Worm (Caenorhabditis elegans) whole organism, L4/young adult: ENCODE data around the gene ptr-5.

Source experiments
- W03F9.2 ChIP-seq: fragments of 150-350 bp; optimal IDR thresholded peaks from 2 replicates; lab custom pipeline; 2014; ENCODE audit warnings: missing biosample characterization, missing genetic modification characterization
- dao-5 ChIP-seq: sonication (generic microtip); optimal IDR thresholded peaks from 2 replicates; lab custom pipeline; 2016; ENCODE audit warnings: missing genotype, missing genetic modification characterization, moderate library complexity, missing compliant biosample characterization
- him-1 ChIP-seq: sonication (generic microtip); optimal IDR thresholded peaks from 2 replicates; lab custom pipeline; 2016; ENCODE audit warnings: missing genotype, missing genetic modification reagents, missing genetic modification characterization, missing compliant biosample characterization

Gene ptr-5

DNA sequence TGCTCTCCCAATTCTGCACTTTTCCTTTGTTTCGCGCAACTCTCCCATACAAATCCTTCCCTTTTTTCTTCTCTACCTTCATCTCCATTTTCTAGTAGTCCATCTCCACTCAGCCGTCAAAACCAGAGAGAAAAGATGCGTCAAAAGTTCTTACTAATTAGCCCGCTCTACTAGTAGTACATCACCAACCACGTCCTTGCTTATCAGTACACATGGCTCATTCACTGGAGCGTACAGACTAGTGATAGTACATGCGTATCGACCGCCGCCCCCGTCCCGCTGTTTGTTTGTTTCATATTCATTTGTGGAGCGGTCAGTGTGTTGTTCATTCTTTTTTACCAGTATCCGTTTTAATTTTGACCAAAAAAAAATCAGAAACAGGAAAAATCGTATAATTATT is 10.7 kb downstream of the ptr-5 start:
- no peak for TF ChIP-seq him-1 (tag; lab: Kevin White, UChicago)
- TF ChIP-seq W03F9.2 (tag; lab: Kevin White, UChicago), result no peak
- TF ChIP-seq dao-5 (tag; lab: Kevin White, UChicago), result no peak

- no peak for TF ChIP-seq him-1 (tag; lab: Kevin White, UChicago)
- TF ChIP-seq dao-5 (tag; lab: Kevin White, UChicago), result no peak
- TF ChIP-seq W03F9.2 (tag; lab: Kevin White, UChicago), result no peak
Measured at ce11 chrX:17330574-17330973, 12.2 kb downstream of the ptr-5 start.

- TF ChIP-seq him-1 (tag; lab: Kevin White, UChicago), result no peak
- no peak for TF ChIP-seq dao-5 (tag; lab: Kevin White, UChicago)
- no peak for TF ChIP-seq W03F9.2 (tag; lab: Kevin White, UChicago)
Measured at ce11 chrX:17333752-17334151, 15.4 kb downstream of the ptr-5 start, which contains the start of gene C53C11.5. TSS of gene C53C11.5 (plus strand) at chrX:17334052.

ce11 chrX:17336354-17336753 is 18.0 kb downstream of the ptr-5 start, which contains the start of gene C53C11.2:
TSS of gene C53C11.2 (plus strand) at chrX:17336637.
- TF ChIP-seq W03F9.2 (tag; lab: Kevin White, UChicago), result no peak
- TF ChIP-seq him-1 (tag; lab: Kevin White, UChicago), result no peak
- no peak for TF ChIP-seq dao-5 (tag; lab: Kevin White, UChicago)

ce11 chrX:17338944-17339343 is 20.6 kb downstream of the ptr-5 start:
- TF ChIP-seq dao-5 (tag; lab: Kevin White, UChicago), result no peak
- no peak for TF ChIP-seq him-1 (tag; lab: Kevin White, UChicago)
- no peak for TF ChIP-seq W03F9.2 (tag; lab: Kevin White, UChicago)

DNA sequence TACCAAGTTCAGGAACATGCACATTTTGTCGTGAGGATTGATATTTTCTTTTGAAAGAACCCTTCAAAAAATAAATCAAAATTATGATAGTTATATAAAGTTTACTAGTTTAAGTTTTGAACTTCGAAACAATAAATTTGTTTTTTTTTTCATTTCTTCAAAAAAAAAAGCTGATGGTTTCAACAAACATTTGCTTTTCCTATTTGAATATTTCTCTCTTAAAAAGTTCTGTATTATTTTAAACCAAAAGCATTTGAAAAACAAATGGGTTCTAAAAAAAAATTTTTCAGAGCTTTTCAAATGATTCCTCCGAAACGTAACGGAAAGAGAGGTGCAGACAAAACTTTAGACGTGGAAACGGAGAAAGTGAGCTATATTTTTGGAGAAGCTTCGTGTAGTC is 22.1 kb downstream of the ptr-5 start, which contains the start of gene C53C11.1:
TSS of gene C53C11.1 (plus strand) at position 301 of the 400 bp plus-strand sequence.
- TF ChIP-seq W03F9.2 (tag; lab: Kevin White, UChicago) (no peak), him-1 (tag; lab: Kevin White, UChicago) (no peak)

DNA sequence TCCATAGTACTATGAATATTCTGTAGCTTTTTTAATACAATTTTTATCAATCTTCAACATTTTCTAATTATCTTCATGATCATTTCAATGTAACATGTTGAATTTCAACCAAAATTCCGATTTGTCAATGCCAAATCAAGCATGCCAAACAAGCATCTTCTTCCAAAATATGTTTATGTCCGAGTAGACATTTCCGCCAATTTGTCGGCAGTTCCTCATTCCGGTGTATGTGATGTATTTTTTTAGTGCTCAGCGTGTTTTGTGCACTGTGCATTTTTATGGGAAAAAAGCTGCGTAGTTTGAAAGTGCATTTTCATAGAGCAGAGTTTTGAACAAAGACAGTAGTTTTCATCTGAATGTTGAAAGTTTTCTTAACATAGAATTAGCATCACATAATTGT is 31.0 kb downstream of the ptr-5 start:
- no peak for TF ChIP-seq W03F9.2 (tag; lab: Kevin White, UChicago)
- TF ChIP-seq dao-5 (tag; lab: Kevin White, UChicago), result no peak
- TF ChIP-seq him-1 (tag; lab: Kevin White, UChicago), result no peak

ce11 chrX:17352098-17352497 is 33.7 kb downstream of the ptr-5 start:
- no peak for TF ChIP-seq W03F9.2 (tag; lab: Kevin White, UChicago)
- TF ChIP-seq him-1 (tag; lab: Kevin White, UChicago), result no peak
- no peak for TF ChIP-seq dao-5 (tag; lab: Kevin White, UChicago)

ce11 chrX:17355462-17355861 is 37.1 kb downstream of the ptr-5 start:
- no peak for TF ChIP-seq W03F9.2 (tag; lab: Kevin White, UChicago)
- TF ChIP-seq dao-5 (tag; lab: Kevin White, UChicago), result no peak
- no peak for TF ChIP-seq him-1 (tag; lab: Kevin White, UChicago)

- no peak for TF ChIP-seq him-1 (tag; lab: Kevin White, UChicago)
- no peak for TF ChIP-seq dao-5 (tag; lab: Kevin White, UChicago)
- no peak for TF ChIP-seq W03F9.2 (tag; lab: Kevin White, UChicago)
Measured at ce11 chrX:17356748-17357147, 38.4 kb downstream of the ptr-5 start.

DNA sequence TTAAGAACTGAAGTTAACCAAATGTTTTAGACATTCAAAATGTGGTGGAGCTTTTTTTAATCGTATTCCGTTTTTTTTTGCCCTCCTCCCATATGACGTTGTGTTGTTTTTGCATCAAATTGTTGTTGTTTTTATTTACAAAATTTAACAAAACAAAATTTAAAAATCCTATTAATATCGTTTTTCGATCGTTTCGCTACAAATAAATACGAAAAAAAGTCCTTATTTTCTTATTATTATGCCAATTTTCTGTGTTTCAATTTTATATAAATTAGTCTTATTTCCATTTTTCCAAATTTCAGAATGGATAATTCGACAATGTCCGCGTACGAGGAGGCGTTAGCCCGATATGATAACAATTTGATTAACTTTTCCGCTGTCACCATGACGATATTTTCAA is 41.1 kb downstream of the ptr-5 start, which contains the start of gene npr-36:
TSS of gene npr-36 (plus strand) at position 301 of the 400 bp plus-strand sequence.
- TF ChIP-seq dao-5 (tag; lab: Kevin White, UChicago), result no peak
- no peak for TF ChIP-seq him-1 (tag; lab: Kevin White, UChicago)
- TF ChIP-seq W03F9.2 (tag; lab: Kevin White, UChicago), result no peak

DNA sequence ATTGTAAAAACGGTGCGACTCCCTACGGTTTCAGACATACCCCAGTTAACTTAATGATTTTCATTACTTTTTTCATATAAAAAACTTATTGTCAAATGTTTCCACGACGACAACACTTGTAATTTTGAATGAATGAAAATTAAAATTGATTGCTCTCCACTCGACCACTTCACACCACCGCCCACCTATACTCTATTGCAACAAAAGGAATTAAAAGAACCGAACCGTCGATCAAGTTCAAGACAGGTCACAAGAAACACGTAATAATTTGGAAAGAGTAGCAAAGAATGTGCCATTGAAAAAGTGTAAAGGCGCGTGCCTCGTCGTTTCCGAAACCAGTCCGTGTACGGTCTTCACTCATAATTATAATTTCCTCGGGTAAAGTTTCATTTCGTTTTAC is 44.1 kb downstream of the ptr-5 start, which contains the start of gene F10D7.11:
TSS of gene F10D7.11 (plus strand) at position 301 of the 400 bp plus-strand sequence.
- TF ChIP-seq dao-5 (tag; lab: Kevin White, UChicago) (no peak), W03F9.2 (tag; lab: Kevin White, UChicago) (no peak), him-1 (tag; lab: Kevin White, UChicago) (no peak)

DNA sequence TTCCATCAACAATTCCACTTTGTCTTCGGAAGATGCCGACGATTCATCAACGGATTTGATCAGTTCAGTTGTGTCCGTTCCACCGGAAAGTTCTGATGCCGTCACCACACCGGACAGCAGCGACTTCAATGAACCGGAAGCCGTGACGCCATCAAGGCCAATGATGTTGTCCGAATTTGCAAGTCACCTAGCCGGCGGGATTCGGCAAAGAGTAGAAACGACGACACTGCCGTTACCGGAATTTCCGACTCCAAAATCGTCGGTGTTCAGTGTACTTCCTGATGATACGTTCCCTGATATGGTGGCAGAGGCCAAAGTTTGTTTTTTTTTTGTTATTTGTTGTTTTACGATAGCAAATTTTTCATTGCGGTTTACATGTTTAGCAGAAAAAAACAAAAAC is 45.1 kb downstream of the ptr-5 start:
- TF ChIP-seq dao-5 (tag; lab: Kevin White, UChicago) (no peak), W03F9.2 (tag; lab: Kevin White, UChicago) (no peak), him-1 (tag; lab: Kevin White, UChicago) (no peak)

DNA sequence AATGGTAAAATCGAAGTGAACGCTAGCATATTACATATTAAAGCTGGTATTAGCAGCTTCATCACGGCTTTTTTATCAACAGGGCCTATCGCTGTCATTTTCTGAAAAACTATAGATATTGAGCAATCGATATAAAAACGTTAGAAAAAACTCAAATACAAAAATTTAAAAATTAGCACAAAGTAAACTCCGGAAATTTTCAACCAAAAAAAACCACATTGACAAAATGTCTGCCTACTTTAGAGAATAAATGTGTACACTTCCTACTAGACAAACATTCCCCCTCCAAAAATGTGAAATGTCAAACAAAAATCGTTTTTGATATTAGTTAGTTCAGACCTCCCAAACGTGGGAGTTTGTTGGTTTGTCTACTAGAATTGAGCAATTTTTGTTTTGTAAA is 50.2 kb downstream of the ptr-5 start, which contains the start of gene mfsd-10:
TSS of gene mfsd-10 (minus strand) at position 101 of the 400 bp plus-strand sequence.
- TF ChIP-seq dao-5 (tag; lab: Kevin White, UChicago) (no peak), him-1 (tag; lab: Kevin White, UChicago) (no peak), W03F9.2 (tag; lab: Kevin White, UChicago) (no peak)
